Worm (Caenorhabditis elegans): Measurements from ENCODE around the gene sgo-1.

sgo-1 gene

DNA sequence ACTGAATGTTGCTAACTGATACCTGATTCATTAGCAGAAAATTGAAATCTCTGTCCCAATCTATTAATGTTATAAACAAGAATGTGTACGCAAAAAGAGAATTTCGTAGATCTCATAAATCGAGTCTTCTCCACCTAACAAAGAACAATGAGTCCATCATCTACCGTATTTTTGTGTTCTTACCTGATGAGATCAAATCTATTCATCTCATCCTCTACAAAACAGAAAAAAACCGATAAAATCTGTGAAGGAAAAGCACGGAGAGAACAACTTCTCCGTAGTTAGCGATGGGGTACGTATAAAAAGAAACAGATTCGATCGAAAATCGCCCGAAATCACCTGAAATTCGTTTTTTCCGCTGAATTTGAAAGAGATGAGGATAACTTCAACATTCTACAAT is 12.3 kb upstream of the sgo-1 start, which contains the start of gene C33H5.1:
TSS of gene C33H5.1 (plus strand) at position 330 of the 400 bp plus-strand sequence.
- no peak for TF ChIP-seq crh-2 (tag; optimal IDR thresholded peaks at IDR 0.05)
- peak; percentile 59 for TF ChIP-seq elt-1 (tag; optimal IDR thresholded peaks at IDR 0.05)

DNA sequence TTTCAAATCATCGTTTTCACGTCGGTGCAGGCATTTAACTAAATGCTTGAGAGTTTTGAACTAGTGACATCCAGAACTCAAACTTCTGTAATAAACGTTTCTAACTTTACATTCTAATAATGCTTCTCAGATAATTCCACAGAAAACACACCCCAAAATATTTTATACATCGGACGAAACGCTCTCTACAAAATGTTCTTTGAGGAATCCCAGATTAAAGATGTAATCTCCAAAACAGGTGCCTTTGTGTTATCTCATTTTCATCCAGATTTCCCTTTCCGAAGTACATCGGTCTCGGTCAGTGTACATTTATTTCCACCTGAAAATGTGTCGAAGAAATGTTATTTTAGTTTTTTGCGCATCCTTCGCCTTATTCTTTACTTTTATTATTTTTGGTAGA is 8.5 kb upstream of the sgo-1 start, which contains the start of gene C33H5.2:
TSS of gene C33H5.2 (plus strand) at position 301 of the 400 bp plus-strand sequence.
- no peak for TF ChIP-seq lin-13 (GFP tag; optimal IDR thresholded peaks at IDR 0.05)
- no peak for TF ChIP-seq skn-1 (tag; optimal IDR thresholded peaks at IDR 0.05)
- no peak for TF ChIP-seq aly-2 (tag; optimal IDR thresholded peaks at IDR 0.05)
- no peak for TF ChIP-seq crh-2 (tag; optimal IDR thresholded peaks at IDR 0.05)
- no peak for TF ChIP-seq nhr-10 (tag; optimal IDR thresholded peaks at IDR 0.05)
- no peak for TF ChIP-seq nhr-21 (tag; optimal IDR thresholded peaks at IDR 0.05)

DNA sequence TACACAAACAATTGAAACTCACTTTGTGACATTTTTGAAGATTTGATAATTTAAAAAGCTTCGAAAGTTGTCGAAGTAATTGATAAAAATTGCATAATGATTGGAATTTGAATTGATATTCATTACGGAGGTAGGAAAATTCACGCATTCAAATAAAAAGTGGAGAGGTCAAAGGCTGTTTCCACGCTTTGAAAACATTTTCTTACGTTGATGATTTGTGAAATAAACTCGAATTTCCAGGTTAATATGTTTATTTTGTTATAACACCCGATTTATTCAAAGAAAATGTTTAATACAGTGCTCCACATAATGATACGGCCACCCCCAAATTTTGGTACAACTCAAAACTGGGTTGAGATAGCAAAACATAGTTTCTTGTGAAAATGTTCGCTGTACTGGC is 7.0 kb upstream of the sgo-1 start, which contains the start of gene C33H5.16:
TSS of gene C33H5.16 (minus strand) at position 101 of the 400 bp plus-strand sequence.
- no peak for TF ChIP-seq nhr-11 (tag; optimal IDR thresholded peaks at IDR 0.05)
- no peak for TF ChIP-seq Y55F3AM.14 (GFP tag; optimal IDR thresholded peaks at IDR 0.05)
- no peak for TF ChIP-seq unc-55 (GFP tag; optimal IDR thresholded peaks at IDR 0.05)
- no peak for TF ChIP-seq snpc-4 (tag; optimal IDR thresholded peaks at IDR 0.05)
- TF ChIP-seq nhr-10 (tag; optimal IDR thresholded peaks at IDR 0.05): no peak
- TF ChIP-seq nhr-237 (tag; optimal IDR thresholded peaks at IDR 0.05): no peak
- TF ChIP-seq nhr-25 (tag; optimal IDR thresholded peaks at IDR 0.05): no peak
- TF ChIP-seq lin-11 (tag; optimal IDR thresholded peaks at IDR 0.05): no peak
- no peak for TF ChIP-seq peb-1 (tag; optimal IDR thresholded peaks at IDR 0.05)
- TF ChIP-seq ztf-11 (tag; optimal IDR thresholded peaks at IDR 0.05): no peak
- TF ChIP-seq zag-1 (tag; optimal IDR thresholded peaks at IDR 0.05): no peak
- no peak for TF ChIP-seq elt-3 (tag; optimal IDR thresholded peaks at IDR 0.05)
- no peak for TF ChIP-seq sem-4 (tag; optimal IDR thresholded peaks at IDR 0.05)
- TF ChIP-seq ama-1 (optimal IDR thresholded peaks at IDR 0.05): no peak
- TF ChIP-seq nhr-12 (tag; optimal IDR thresholded peaks at IDR 0.05): no peak
- TF ChIP-seq R02D3.7 (tag; optimal IDR thresholded peaks at IDR 0.05): no peak
- TF ChIP-seq nhr-77 (tag; optimal IDR thresholded peaks at IDR 0.05): no peak
- TF ChIP-seq lsy-2 (tag; optimal IDR thresholded peaks at IDR 0.05): no peak
- no peak for TF ChIP-seq dmd-4 (tag; optimal IDR thresholded peaks at IDR 0.05)

DNA sequence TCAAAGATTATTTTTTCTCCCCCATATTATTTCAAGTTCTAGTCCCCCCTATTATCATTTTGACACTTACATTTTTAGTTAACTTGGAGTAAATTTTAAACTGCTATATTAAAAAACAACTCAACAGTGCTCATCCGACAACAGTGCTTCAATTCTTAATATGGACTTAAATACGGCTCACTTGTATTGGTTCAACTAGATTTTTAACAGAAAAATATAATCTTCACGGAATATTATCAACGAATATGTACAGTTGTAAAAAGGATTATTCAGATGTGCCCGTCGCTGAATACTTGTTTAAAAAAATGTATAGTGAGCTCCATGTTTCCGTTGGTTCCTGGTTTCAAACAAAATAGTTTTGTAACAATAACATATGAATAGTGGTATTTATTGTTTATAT is 4.1 kb upstream of the sgo-1 start:
- no peak for TF ChIP-seq dmd-4 (tag; optimal IDR thresholded peaks at IDR 0.05)
- no peak for TF ChIP-seq ceh-82 (tag; optimal IDR thresholded peaks at IDR 0.05)
- no peak for TF ChIP-seq zag-1 (tag; optimal IDR thresholded peaks at IDR 0.05)
- no peak for TF ChIP-seq nhr-237 (tag; optimal IDR thresholded peaks at IDR 0.05)
- TF ChIP-seq mbf-1 (tag; optimal IDR thresholded peaks at IDR 0.05): no peak
- TF ChIP-seq nhr-21 (tag; optimal IDR thresholded peaks at IDR 0.05): no peak
- no peak for TF ChIP-seq sem-4 (tag; optimal IDR thresholded peaks at IDR 0.05)
- TF ChIP-seq nhr-25 (tag; optimal IDR thresholded peaks at IDR 0.05): no peak
- TF ChIP-seq lin-11 (tag; optimal IDR thresholded peaks at IDR 0.05): no peak
- TF ChIP-seq unc-39 (tag; optimal IDR thresholded peaks at IDR 0.05): no peak

DNA sequence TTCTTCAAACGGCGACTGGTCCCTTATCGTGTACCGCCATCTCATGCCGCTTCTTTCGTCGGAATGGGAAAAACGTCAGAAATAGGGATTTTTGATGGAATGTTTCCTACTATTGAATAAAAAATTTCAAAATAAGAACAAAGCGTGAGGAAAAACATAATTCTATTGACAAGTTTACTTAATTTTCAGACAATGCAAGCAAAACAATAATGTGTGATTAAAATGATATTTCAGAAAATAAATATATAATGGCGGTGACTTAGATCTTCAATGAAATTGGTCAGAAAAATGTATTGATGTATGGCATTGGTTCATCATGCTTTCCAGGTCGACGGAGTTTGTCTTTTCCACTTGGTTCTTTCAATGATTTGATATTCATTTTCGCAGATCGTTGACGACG is 1.6 kb downstream of the sgo-1 start, which contains the start of gene ntp-1:
TSS of gene ntp-1 (minus strand) at position 101 of the 400 bp plus-strand sequence.
- TF ChIP-seq ztf-1 (GFP tag; conservative IDR thresholded peaks at IDR 0.05) (no peak), C34F6.9 (tag; optimal IDR thresholded peaks at IDR 0.05) (no peak), crh-2 (tag; optimal IDR thresholded peaks at IDR 0.05) (no peak), blmp-1 (tag; optimal IDR thresholded peaks at IDR 0.05; ENCODE audit: insufficient read depth) (no peak), nhr-12 (tag; optimal IDR thresholded peaks at IDR 0.05) (no peak), F13H6.1 (tag; optimal IDR thresholded peaks at IDR 0.05) (no peak), ztf-4 (tag; optimal IDR thresholded peaks at IDR 0.05) (no peak), peb-1 (tag; optimal IDR thresholded peaks at IDR 0.05) (no peak), nhr-129 (tag; optimal IDR thresholded peaks at IDR 0.05) (no peak), nhr-6 (tag; optimal IDR thresholded peaks at IDR 0.05) (no peak), elt-1 (tag; optimal IDR thresholded peaks at IDR 0.05) (no peak), mbf-1 (tag; optimal IDR thresholded peaks at IDR 0.05) (no peak), sem-4 (tag; optimal IDR thresholded peaks at IDR 0.05) (no peak), lin-39 (tag; optimal IDR thresholded peaks at IDR 0.05) (no peak)
